Fruit fly (Drosophila melanogaster) whole organism, prepupa: Measurements from ENCODE around the gene RagA-B.
A peak's percentile ranks its signal among the peaks of the same experiment; 100 is the strongest.

ENCODE experiments used
- Blimp-1 ChIP-seq: fragments of 200-800 bp; sonication (Bioruptor generic); optimal IDR thresholded peaks from 3 replicates; lab custom pipeline; 2017; ENCODE audit warnings: missing biosample characterization, missing genetic modification characterization, mild to moderate bottlenecking, moderate library complexity, missing genetic modification reagents
- CG10631 ChIP-seq: fragments of 200-800 bp; sonication (Bioruptor generic); optimal IDR thresholded peaks from 2 replicates; lab custom pipeline; 2016; ENCODE audit warnings: missing biosample characterization, missing genetic modification characterization
- CG15336 ChIP-seq: fragments of 200-800 bp; sonication (Bioruptor generic); IDR thresholded peaks from 2 replicates; pipeline ENCODE4 v1.3.6; 2022; ENCODE audit warnings: missing biosample characterization, missing genetic modification characterization
- CG1621 ChIP-seq: fragments of 200-800 bp; sonication (Bioruptor generic); optimal IDR thresholded peaks from 3 replicates; lab custom pipeline; 2018; ENCODE audit warnings: missing biosample characterization, mild to moderate bottlenecking, missing genetic modification characterization
- CG34406 ChIP-seq: fragments of 200-800 bp; sonication (Bioruptor generic); optimal IDR thresholded peaks from 3 replicates; lab custom pipeline; 2016; ENCODE audit warnings: missing biosample characterization, missing genetic modification characterization
- CG6276 ChIP-seq: fragments of 200-800 bp; sonication (Bioruptor generic); optimal IDR thresholded peaks from 2 replicates; lab custom pipeline; 2017; ENCODE audit warnings: missing biosample characterization, mild to moderate bottlenecking, missing genetic modification characterization
- Eip78C ChIP-seq: fragments of 200-800 bp; sonication (Bioruptor generic); peaks from one replicate; lab custom pipeline; 2016; ENCODE audit warnings: missing biosample characterization, missing genetic modification characterization
- Ets21C ChIP-seq: fragments of 200-800 bp; sonication (Bioruptor generic); optimal IDR thresholded peaks from 3 replicates; lab custom pipeline; 2016; ENCODE audit warnings: missing biosample characterization, missing genetic modification characterization
- Gug ChIP-seq: fragments of 200-800 bp; sonication (Bioruptor generic); IDR thresholded peaks from 2 replicates; pipeline ENCODE4 v1.3.6; 2022; ENCODE audit warnings: missing biosample characterization, missing genetic modification characterization
- Sox102F ChIP-seq: fragments of 200-800 bp; sonication (Bioruptor generic); optimal IDR thresholded peaks from 2 replicates; lab custom pipeline; 2016; ENCODE audit warnings: missing biosample characterization, mild to moderate bottlenecking, missing genetic modification characterization
- esn ChIP-seq: fragments of 200-800 bp; sonication (Bioruptor generic); optimal IDR thresholded peaks from 2 replicates; lab custom pipeline; 2016; ENCODE audit warnings: missing biosample characterization, mild to moderate bottlenecking, missing genetic modification characterization, moderate library complexity
- topi ChIP-seq: fragments of 200-800 bp; sonication (Bioruptor generic); optimal IDR thresholded peaks from 3 replicates; lab custom pipeline; 2016; ENCODE audit warnings: missing biosample characterization, missing genetic modification characterization

dm6 chr3R:8957739-8958138 is 26.4 kb downstream of the RagA-B start:
- TF ChIP-seq Sox102F, result peak; percentile 37
- TF ChIP-seq CG1621 (tag; lab: Kevin White, UChicago), result no peak
- TF ChIP-seq CG15336 (GFP tag; lab: Robert Waterston, UW), result 0 out of 2 replicates have a peak, but pooled peaks have one; percentile 6
- TF ChIP-seq topi (GFP tag; lab: Kevin White, UChicago), result peak; percentile 19
- no peak for TF ChIP-seq CG10631 (GFP tag; lab: Kevin White, UChicago)
- no peak for TF ChIP-seq Blimp-1 (GFP tag; lab: Kevin White, UChicago)
- peak; percentile 28 for TF ChIP-seq esn
- TF ChIP-seq CG6276 (GFP tag; lab: Kevin White, UChicago), result no peak
- no peak for TF ChIP-seq Gug (GFP tag; lab: Robert Waterston, UW)
- no peak for TF ChIP-seq CG34406 (GFP tag; lab: Kevin White, UChicago)
- TF ChIP-seq Ets21C, result no peak
- peak; percentile 75 for TF ChIP-seq Eip78C (GFP tag; lab: Kevin White, UChicago)
